Fruit fly (Drosophila melanogaster) whole organism, pupa: ENCODE results near the gene Targ1.
A peak's percentile ranks its signal among the peaks of the same experiment; 100 is the strongest.

Source experiments
- CG10348 ChIP-seq: fragments of 200-800 bp; sonication (Bioruptor generic); IDR thresholded peaks from 2 replicates; pipeline ENCODE4 v1.3.6; 2022; ENCODE audit warnings: missing biosample characterization, missing genetic modification characterization
- CG12605 ChIP-seq: fragments of 200-800 bp; sonication (Bioruptor generic); IDR thresholded peaks from 2 replicates; pipeline ENCODE4 v1.3.6; 2022; ENCODE audit warnings: missing biosample characterization, missing genetic modification characterization
- CG13204 ChIP-seq: fragments of 200-800 bp; sonication (Bioruptor generic); optimal IDR thresholded peaks from 2 replicates; lab custom pipeline; 2018; ENCODE audit warnings: missing biosample characterization, mild to moderate bottlenecking, missing genetic modification characterization, moderate library complexity
- CG14655 ChIP-seq: fragments of 200-800 bp; sonication (Bioruptor generic); optimal IDR thresholded peaks from 3 replicates; lab custom pipeline; 2017; ENCODE audit warnings: mild to moderate bottlenecking, missing biosample characterization, missing genetic modification reagents, missing genetic modification characterization
- CG15710 ChIP-seq: fragments of 200-800 bp; sonication (Bioruptor generic); optimal IDR thresholded peaks from 2 replicates; lab custom pipeline; 2018; ENCODE audit warnings: missing biosample characterization, mild to moderate bottlenecking, missing genetic modification characterization, moderate library complexity
- CG17806 ChIP-seq: fragments of 200-800 bp; sonication (Bioruptor generic); optimal IDR thresholded peaks from 2 replicates; lab custom pipeline; 2018; ENCODE audit warnings: missing biosample characterization, mild to moderate bottlenecking, missing genetic modification characterization, moderate library complexity
- CG32121 ChIP-seq: fragments of 200-800 bp; sonication (Bioruptor generic); IDR thresholded peaks from 2 replicates; pipeline ENCODE4 v1.3.6; 2022; ENCODE audit warnings: missing biosample characterization, missing genetic modification characterization
- CG34367 ChIP-seq: fragments of 200-800 bp; sonication (Bioruptor generic); optimal IDR thresholded peaks from 2 replicates; lab custom pipeline; 2018; ENCODE audit warnings: missing biosample characterization, mild to moderate bottlenecking, missing genetic modification characterization
- CG4496 ChIP-seq: fragments of 200-800 bp; sonication (Bioruptor generic); IDR thresholded peaks from 3 replicates; pipeline ENCODE4 v1.3.6; 2022; ENCODE audit warnings: missing biosample characterization, missing genetic modification characterization
- CG8159 ChIP-seq: fragments of 200-800 bp; sonication (Bioruptor generic); optimal IDR thresholded peaks from 3 replicates; lab custom pipeline; 2018; ENCODE audit warnings: missing biosample characterization, mild to moderate bottlenecking, missing genetic modification characterization, moderate library complexity
- CG8301 ChIP-seq: fragments of 200-800 bp; sonication (Bioruptor generic); optimal IDR thresholded peaks from 2 replicates; lab custom pipeline; 2018; ENCODE audit warnings: missing biosample characterization, mild to moderate bottlenecking, missing genetic modification characterization
- CG9948 ChIP-seq: fragments of 200-800 bp; sonication (Bioruptor generic); optimal IDR thresholded peaks from 2 replicates; lab custom pipeline; 2018; ENCODE audit warnings: missing biosample characterization, mild to moderate bottlenecking, missing genetic modification characterization, moderate library complexity
- D1 ChIP-seq: fragments of 200-800 bp; sonication (Bioruptor generic); optimal IDR thresholded peaks from 2 replicates; lab custom pipeline; 2018; ENCODE audit warnings: missing biosample characterization, mild to moderate bottlenecking, missing genetic modification characterization, moderate library complexity
- EcR ChIP-seq: fragments of 200-800 bp; sonication (Bioruptor generic); optimal IDR thresholded peaks from 3 replicates; lab custom pipeline; 2019; ENCODE audit warnings: missing biosample characterization, missing genetic modification characterization, mild to moderate bottlenecking, moderate library complexity, missing genetic modification reagents
- Ets98B ChIP-seq: fragments of 200-800 bp; sonication (Bioruptor generic); IDR thresholded peaks from 2 replicates; pipeline ENCODE4 v1.3.6; 2022; ENCODE audit warnings: missing biosample characterization, missing genetic modification characterization
- Pif1A ChIP-seq: fragments of 200-800 bp; sonication (Bioruptor generic); optimal IDR thresholded peaks from 3 replicates; lab custom pipeline; 2016; ENCODE audit warnings: missing biosample characterization, missing genetic modification characterization
- Pif1B ChIP-seq: fragments of 200-800 bp; sonication (Bioruptor generic); optimal IDR thresholded peaks from 3 replicates; lab custom pipeline; 2016; ENCODE audit warnings: missing biosample characterization, missing genetic modification characterization
- Snoo ChIP-seq: fragments of 200-800 bp; sonication (Bioruptor generic); optimal IDR thresholded peaks from 3 replicates; lab custom pipeline; 2017; ENCODE audit warnings: missing biosample characterization, mild to moderate bottlenecking, missing genetic modification characterization, inconsistent platforms
- fd96Ca ChIP-seq: fragments of 200-800 bp; sonication (Bioruptor generic); IDR thresholded peaks from 3 replicates; pipeline ENCODE4 v1.3.6; 2022; ENCODE audit warnings: missing biosample characterization, missing genetic modification characterization
- gl ChIP-seq: fragments of 200-800 bp; sonication (Bioruptor generic); optimal IDR thresholded peaks from 2 replicates; lab custom pipeline; 2018; ENCODE audit warnings: missing biosample characterization, mild to moderate bottlenecking, missing genetic modification characterization
- rn ChIP-seq: fragments of 200-800 bp; sonication (Bioruptor generic); IDR thresholded peaks from 2 replicates; pipeline ENCODE4 v1.3.6; 2022; ENCODE audit warnings: missing biosample characterization, missing genetic modification characterization

Gene Targ1

dm6 chr3L:21226309-21226708 lies 23.6 kb upstream of the Targ1 start, which contains the start of gene Eip78C:
TSS of gene Eip78C (plus strand) at chr3L:21226609.
- no peak for TF ChIP-seq CG9948
- 0 out of 2 replicates have a peak, but pooled peaks have one; percentile 29 for TF ChIP-seq CG32121 (GFP tag; lab: Robert Waterston, UW)
- peak; percentile 41; the same call in 1 of the 2 replicates for TF ChIP-seq Ets98B (GFP tag; lab: Robert Waterston, UW)
- no peak for TF ChIP-seq Pif1A (GFP tag; lab: Kevin White, UChicago)
- no peak for TF ChIP-seq rn (GFP tag; lab: Robert Waterston, UW)
- no peak for TF ChIP-seq D1
- peak; percentile 6 for TF ChIP-seq CG14655 (GFP tag; lab: Kevin White, UChicago)
- TF ChIP-seq Snoo (tag; lab: Kevin White, UChicago) = no peak
- no peak for TF ChIP-seq CG34367 (tag; lab: Kevin White, UChicago)
- no peak for TF ChIP-seq CG8301
- peak; percentile 50; the same call in 1 of the 3 replicates for TF ChIP-seq fd96Ca (GFP tag; lab: Robert Waterston, UW)
- TF ChIP-seq CG15710 = no peak
- TF ChIP-seq gl (tag; lab: Kevin White, UChicago) = no peak
- TF ChIP-seq CG4496 (GFP tag; lab: Robert Waterston, UW) = no peak
- TF ChIP-seq CG13204 = no peak
- no peak for TF ChIP-seq CG17806
- TF ChIP-seq CG10348 = no peak
- TF ChIP-seq CG12605 (GFP tag; lab: Robert Waterston, UW) = no peak
- TF ChIP-seq CG8159 = no peak
- TF ChIP-seq Pif1B (GFP tag; lab: Kevin White, UChicago) = no peak
- no peak for TF ChIP-seq EcR (GFP tag; lab: Kevin White, UChicago)

DNA sequence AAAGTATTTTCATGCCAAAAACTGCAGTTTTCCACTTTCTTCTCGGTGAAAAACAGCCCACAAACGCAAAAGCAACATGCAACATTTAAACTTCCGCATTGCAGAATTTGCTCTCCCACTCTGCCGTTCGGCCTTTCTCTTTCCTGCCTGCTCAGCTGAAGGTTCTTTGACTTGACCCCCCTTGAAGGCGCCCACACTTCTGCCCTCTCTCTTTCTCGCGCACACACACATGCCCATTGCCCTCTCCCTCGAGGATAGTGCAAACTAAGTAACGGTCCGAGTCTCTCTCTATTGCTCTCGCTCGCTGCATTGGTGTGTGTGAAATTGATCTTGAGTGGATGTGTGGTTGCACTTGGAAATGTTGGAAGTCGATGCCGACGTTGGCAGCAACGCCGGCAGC lies 23.0 kb upstream of the Targ1 start:
- TF ChIP-seq CG13204 (no peak), CG32121 (GFP tag; lab: Robert Waterston, UW) (no peak), CG8301 (no peak), Pif1A (GFP tag; lab: Kevin White, UChicago) (no peak), CG15710 (no peak), fd96Ca (GFP tag; lab: Robert Waterston, UW) (0 out of 3 replicates have a peak, but pooled peaks have one; percentile 18), Snoo (tag; lab: Kevin White, UChicago) (no peak), rn (GFP tag; lab: Robert Waterston, UW) (no peak), CG12605 (GFP tag; lab: Robert Waterston, UW) (no peak), CG4496 (GFP tag; lab: Robert Waterston, UW) (0 out of 3 replicates have a peak, but pooled peaks have one; percentile 8), Pif1B (GFP tag; lab: Kevin White, UChicago) (no peak)

- no peak for TF ChIP-seq rn (GFP tag; lab: Robert Waterston, UW)
- peak; percentile 93 for TF ChIP-seq CG13204
- TF ChIP-seq CG17806 = no peak
- no peak for TF ChIP-seq CG14655 (GFP tag; lab: Kevin White, UChicago)
- peak; percentile 39; the same call in 2 of the 3 replicates for TF ChIP-seq CG4496 (GFP tag; lab: Robert Waterston, UW)
- no peak for TF ChIP-seq CG10348
- TF ChIP-seq Pif1B (GFP tag; lab: Kevin White, UChicago) = no peak
- peak; percentile 56; the same call in 1 of the 2 replicates for TF ChIP-seq Ets98B (GFP tag; lab: Robert Waterston, UW)
- TF ChIP-seq D1 = no peak
- TF ChIP-seq gl (tag; lab: Kevin White, UChicago) = no peak
- TF ChIP-seq CG8301 = no peak
- no peak for TF ChIP-seq CG8159
- no peak for TF ChIP-seq CG34367 (tag; lab: Kevin White, UChicago)
- peak; percentile 97 for TF ChIP-seq EcR (GFP tag; lab: Kevin White, UChicago)
- peak; percentile 70; the same call in 2 of the 3 replicates for TF ChIP-seq fd96Ca (GFP tag; lab: Robert Waterston, UW)
- peak; percentile 6 for TF ChIP-seq CG12605 (GFP tag; lab: Robert Waterston, UW)
- TF ChIP-seq Snoo (tag; lab: Kevin White, UChicago) = peak; percentile 35
- TF ChIP-seq CG15710 = no peak
- TF ChIP-seq CG9948 = no peak
- no peak for TF ChIP-seq Pif1A (GFP tag; lab: Kevin White, UChicago)
- TF ChIP-seq CG32121 (GFP tag; lab: Robert Waterston, UW) = peak; percentile 40
These were observed 22.1 kb upstream of the Targ1 start for dm6 chr3L:21224701-21225223.

DNA sequence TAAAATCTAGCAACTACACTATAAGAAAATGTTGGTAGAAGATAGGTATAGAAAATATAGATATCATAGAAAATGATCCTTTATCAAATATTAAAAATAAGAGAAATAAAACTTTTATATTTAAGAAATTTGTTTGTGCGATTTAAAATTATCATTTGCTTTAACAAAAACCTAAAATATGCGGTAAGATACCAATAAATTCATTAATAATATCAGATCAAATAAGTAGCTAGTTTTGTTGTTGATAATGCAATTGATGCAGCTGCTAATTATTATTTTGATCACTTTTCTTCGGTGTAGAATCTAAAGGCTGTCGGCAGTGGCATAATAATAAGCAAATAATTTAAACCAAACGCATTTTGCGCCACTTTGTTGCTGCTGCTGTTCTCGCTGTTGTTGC lies 21.6 kb upstream of the Targ1 start:
- TF ChIP-seq rn (GFP tag; lab: Robert Waterston, UW) (peak; percentile 25; the same call in 1 of the 2 replicates), CG4496 (GFP tag; lab: Robert Waterston, UW) (no peak; the same call in 2 of the 3 replicates), CG10348 (no peak), CG8301 (peak; percentile 90), Ets98B (GFP tag; lab: Robert Waterston, UW) (no peak), Pif1A (GFP tag; lab: Kevin White, UChicago) (peak; percentile 16), Pif1B (GFP tag; lab: Kevin White, UChicago) (no peak), CG14655 (GFP tag; lab: Kevin White, UChicago) (peak; percentile 95), gl (tag; lab: Kevin White, UChicago) (no peak)

DNA sequence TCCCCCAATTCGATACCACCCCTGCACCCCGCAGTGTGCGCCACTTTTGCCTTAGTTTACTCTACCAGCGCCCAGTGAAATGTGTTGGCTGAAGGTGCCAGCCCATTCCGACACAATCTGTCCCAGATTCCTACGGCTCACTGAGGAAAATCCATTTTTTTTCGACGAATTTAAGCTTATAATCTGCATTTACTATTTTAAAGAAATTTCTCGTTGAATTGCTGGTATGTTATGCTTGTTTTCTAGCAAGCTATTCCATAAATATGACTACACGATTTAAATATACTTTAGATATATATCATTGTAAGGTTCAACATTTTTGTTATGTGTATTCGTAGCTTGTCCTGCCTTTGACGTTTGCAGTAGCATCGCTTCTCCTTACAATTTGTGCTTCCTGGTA lies 20.6 kb upstream of the Targ1 start:
- TF ChIP-seq rn (GFP tag; lab: Robert Waterston, UW) = no peak
- peak; percentile 76 for TF ChIP-seq CG8301
- peak; percentile 8 for TF ChIP-seq CG9948
- TF ChIP-seq EcR (GFP tag; lab: Kevin White, UChicago) = no peak
- TF ChIP-seq CG15710 = no peak
- peak; percentile 61; the same call in 1 of the 3 replicates for TF ChIP-seq CG4496 (GFP tag; lab: Robert Waterston, UW)
- no peak for TF ChIP-seq CG12605 (GFP tag; lab: Robert Waterston, UW)
- TF ChIP-seq Pif1A (GFP tag; lab: Kevin White, UChicago) = peak; percentile 20
- peak; percentile 79 for TF ChIP-seq CG32121 (GFP tag; lab: Robert Waterston, UW)
- no peak for TF ChIP-seq Snoo (tag; lab: Kevin White, UChicago)
- no peak for TF ChIP-seq CG10348
- TF ChIP-seq CG14655 (GFP tag; lab: Kevin White, UChicago) = peak; percentile 76
- no peak for TF ChIP-seq CG13204
- TF ChIP-seq fd96Ca (GFP tag; lab: Robert Waterston, UW) = no peak
- no peak for TF ChIP-seq CG8159
- peak; percentile 52; the same call in 1 of the 2 replicates for TF ChIP-seq Ets98B (GFP tag; lab: Robert Waterston, UW)
